Worm (Caenorhabditis elegans) whole organism, young adult: ENCODE results near the gene C41H7.9.

ENCODE experiments used
- C17E4.6 ChIP-seq: fragments of 200-800 bp; sonication (Bioruptor generic); IDR thresholded peaks from 2 replicates; pipeline ENCODE4 v1.3.6; 2022; ENCODE audit warnings: missing genetic modification reagents, missing genetic modification characterization, missing compliant biosample characterization
- F10E7.11 ChIP-seq: sonication (generic microtip); optimal IDR thresholded peaks from 2 replicates; lab custom pipeline; 2017; ENCODE audit warnings: mild to moderate bottlenecking, missing genetic modification characterization, moderate library complexity, missing compliant biosample characterization
- F22D6.2 ChIP-seq: sonication (generic microtip); optimal IDR thresholded peaks from 2 replicates; lab custom pipeline; 2016; ENCODE audit warnings: mild to moderate bottlenecking, missing genetic modification characterization, missing compliant biosample characterization
- F37B4.10 ChIP-seq: fragments of 200-800 bp; sonication (Bioruptor generic); IDR thresholded peaks from 2 replicates; pipeline ENCODE4 v1.3.6; 2022; ENCODE audit warnings: missing genetic modification characterization, missing compliant biosample characterization
- F39B2.1 ChIP-seq: fragments of 200-800 bp; sonication (Bioruptor generic); IDR thresholded peaks from 2 replicates; pipeline ENCODE4 v1.3.6; 2022; ENCODE audit warnings: missing genetic modification reagents, missing genetic modification characterization, missing compliant biosample characterization
- F57A8.1 ChIP-seq: fragments of 200-800 bp; sonication (Bioruptor generic); optimal IDR thresholded peaks from 2 replicates; lab custom pipeline; 2018; ENCODE audit warnings: mild to moderate bottlenecking, missing genetic modification characterization, moderate library complexity, missing compliant biosample characterization
- F57C9.4 ChIP-seq: sonication (generic microtip); optimal IDR thresholded peaks from 2 replicates; lab custom pipeline; 2017; ENCODE audit warnings: mild to moderate bottlenecking, missing genetic modification characterization, missing compliant biosample characterization
- K11D2.4 ChIP-seq: fragments of 200-800 bp; sonication (Bioruptor generic); IDR thresholded peaks from 2 replicates; pipeline ENCODE4 v1.3.6; 2022; ENCODE audit warnings: missing genetic modification reagents, missing genetic modification characterization, missing compliant biosample characterization
- K12H6.12 ChIP-seq: fragments of 200-800 bp; sonication (Bioruptor generic); optimal IDR thresholded peaks from 2 replicates; lab custom pipeline; 2018; ENCODE audit warnings: mild to moderate bottlenecking, missing genetic modification characterization, missing compliant biosample characterization
- aptf-2 ChIP-seq: fragments of 200-800 bp; sonication (Bioruptor generic); conservative IDR thresholded peaks from 2 replicates; pipeline ENCODE4 v1.3.6; 2022; ENCODE audit warnings: missing genetic modification reagents, missing genetic modification characterization, missing compliant biosample characterization
- bed-2 ChIP-seq: fragments of 200-800 bp; sonication (Bioruptor generic); IDR thresholded peaks from 2 replicates; pipeline ENCODE4 v1.3.6; 2022; ENCODE audit warnings: missing genetic modification reagents, missing genetic modification characterization, missing compliant biosample characterization
- cebp-1 ChIP-seq, 2 experiments: fragments of 200-800 bp in 1 of 2; sonication (Bioruptor generic) in 1 of 2; sonication (generic microtip) in 1 of 2; IDR thresholded peaks in 1 of 2; optimal IDR thresholded peaks in 1 of 2; 2 replicates each; pipeline versions ENCODE4 v1.3.6 to Lab custom; 2017 to 2022; ENCODE audit warnings: missing compliant biosample characterization in 2 of 2, missing genetic modification characterization in 2 of 2, mild to moderate bottlenecking in 1 of 2, missing genetic modification reagents in 1 of 2, moderate library complexity in 1 of 2
- cebp-2 ChIP-seq: fragments of 200-800 bp; sonication (Bioruptor generic); IDR thresholded peaks from 2 replicates; pipeline ENCODE4 v1.3.6; 2022; ENCODE audit warnings: missing genetic modification characterization, missing compliant biosample characterization
- ceh-100 ChIP-seq: fragments of 200-800 bp; sonication (Bioruptor generic); IDR thresholded peaks from 2 replicates; pipeline ENCODE4 v1.3.6; 2022; ENCODE audit warnings: missing genetic modification reagents, missing genetic modification characterization, missing compliant biosample characterization
- ceh-27 ChIP-seq: fragments of 200-800 bp; sonication (Bioruptor generic); optimal IDR thresholded peaks from 2 replicates; lab custom pipeline; 2018; ENCODE audit warnings: mild to moderate bottlenecking, missing genetic modification characterization, moderate library complexity, missing compliant biosample characterization
- ceh-40 ChIP-seq: fragments of 200-800 bp; sonication (Bioruptor generic); IDR thresholded peaks from 2 replicates; pipeline ENCODE4 v1.3.6; 2022; ENCODE audit warnings: missing genetic modification characterization, missing compliant biosample characterization
- ceh-58 ChIP-seq: fragments of 200-800 bp; sonication (Bioruptor generic); IDR thresholded peaks from 2 replicates; pipeline ENCODE4 v1.3.6; 2022; ENCODE audit warnings: missing genetic modification characterization, missing compliant biosample characterization
- die-1 ChIP-seq: sonication (generic microtip); optimal IDR thresholded peaks from 2 replicates; lab custom pipeline; 2016; ENCODE audit warnings: missing genotype, mild to moderate bottlenecking, missing genetic modification characterization, missing compliant biosample characterization
- dox-1 ChIP-seq: fragments of 200-800 bp; sonication (Bioruptor generic); IDR thresholded peaks from 2 replicates; pipeline ENCODE4 v1.3.6; 2022; ENCODE audit warnings: missing genetic modification reagents, missing genetic modification characterization, missing compliant biosample characterization
- efl-1 ChIP-seq: fragments of 150-350 bp; optimal IDR thresholded peaks from 2 replicates; lab custom pipeline; 2014; ENCODE audit warnings: missing biosample characterization, missing genetic modification reagents, missing genetic modification characterization
- egl-18 ChIP-seq: fragments of 200-800 bp; sonication (Bioruptor generic); IDR thresholded peaks from 2 replicates; pipeline ENCODE4 v1.3.6; 2022; ENCODE audit warnings: missing genetic modification reagents, missing genetic modification characterization, missing compliant biosample characterization
- egrh-3 ChIP-seq: fragments of 200-800 bp; sonication (Bioruptor generic); IDR thresholded peaks from 2 replicates; pipeline ENCODE4 v1.3.6; 2022; ENCODE audit warnings: missing genetic modification reagents, missing genetic modification characterization, missing compliant biosample characterization
- ets-4 ChIP-seq: fragments of 200-800 bp; sonication (Bioruptor generic); optimal IDR thresholded peaks from 2 replicates; lab custom pipeline; 2018; ENCODE audit warnings: mild to moderate bottlenecking, missing genetic modification characterization, missing compliant biosample characterization
- hmg-1.2 ChIP-seq: fragments of 200-800 bp; sonication (Bioruptor generic); IDR thresholded peaks from 2 replicates; pipeline ENCODE4 v1.3.6; 2022; ENCODE audit warnings: missing genetic modification reagents, missing genetic modification characterization, missing compliant biosample characterization
- hsf-1 ChIP-seq: fragments of 200-800 bp; sonication (Bioruptor generic); IDR thresholded peaks from 2 replicates; pipeline ENCODE4 v1.3.6; 2022; ENCODE audit warnings: missing genetic modification reagents, missing genetic modification characterization, missing compliant biosample characterization
- lag-1 ChIP-seq: fragments of 200-800 bp; sonication (Bioruptor generic); IDR thresholded peaks from 2 replicates; pipeline ENCODE4 v1.3.6; 2022; ENCODE audit warnings: missing genetic modification reagents, missing genetic modification characterization, missing compliant biosample characterization
- lin-35 ChIP-seq, 3 experiments: fragments of 150-350 bp in 2 of 3; sonication (generic microtip) in 1 of 3; optimal IDR thresholded peaks; 2 replicates each; lab custom pipeline; 2014 to 2018; ENCODE audit warnings: missing biosample characterization in 3 of 3, missing genetic modification characterization in 3 of 3, missing genetic modification reagents in 3 of 3
- lsl-1 ChIP-seq: fragments of 200-800 bp; sonication (Bioruptor generic); optimal IDR thresholded peaks from 2 replicates; lab custom pipeline; 2018; ENCODE audit warnings: mild to moderate bottlenecking, missing genetic modification characterization, moderate library complexity, missing compliant biosample characterization
- lsy-27 ChIP-seq: sonication (generic microtip); optimal IDR thresholded peaks from 2 replicates; lab custom pipeline; 2017; ENCODE audit warnings: missing genetic modification characterization, mild to moderate bottlenecking, missing compliant biosample characterization, antibody characterized with exemption, missing genotype, borderline replicate concordance; ENCODE audit not compliant: insufficient read depth
- madf-10 ChIP-seq: sonication (generic microtip); optimal IDR thresholded peaks from 2 replicates; lab custom pipeline; 2016; ENCODE audit warnings: mild to moderate bottlenecking, missing genetic modification characterization, missing compliant biosample characterization
- madf-8 ChIP-seq: fragments of 200-800 bp; sonication (Bioruptor generic); conservative IDR thresholded peaks from 2 replicates; pipeline ENCODE4 v1.3.6; 2022; ENCODE audit warnings: missing genetic modification reagents, missing genetic modification characterization, missing compliant biosample characterization
- mcd-1 ChIP-seq: fragments of 200-800 bp; sonication (Bioruptor generic); IDR thresholded peaks from 2 replicates; pipeline ENCODE4 v1.3.6; 2022; ENCODE audit warnings: missing genetic modification reagents, missing genetic modification characterization, missing compliant biosample characterization
- nhr-179 ChIP-seq: sonication (generic microtip); optimal IDR thresholded peaks from 2 replicates; lab custom pipeline; 2016; ENCODE audit warnings: mild to moderate bottlenecking, missing genetic modification characterization, missing compliant biosample characterization
- nhr-80 ChIP-seq: sonication (generic microtip); optimal IDR thresholded peaks from 2 replicates; lab custom pipeline; 2016; ENCODE audit warnings: missing genetic modification characterization, missing compliant biosample characterization
- nhr-90 ChIP-seq: sonication (generic microtip); optimal IDR thresholded peaks from 2 replicates; lab custom pipeline; 2016; ENCODE audit warnings: missing genotype, mild to moderate bottlenecking, missing genetic modification characterization, missing compliant biosample characterization
- pha-4 ChIP-seq: fragments of 150-350 bp; sonication (generic microtip); optimal IDR thresholded peaks from 2 replicates; lab custom pipeline; 2014; ENCODE audit warnings: missing biosample characterization, missing genetic modification reagents, missing genetic modification characterization
- rcor-1 ChIP-seq: fragments of 200-800 bp; sonication (Bioruptor generic); IDR thresholded peaks from 2 replicates; pipeline ENCODE4 v1.3.6; 2022; ENCODE audit warnings: missing genetic modification reagents, missing genetic modification characterization, missing compliant biosample characterization
- rpc-1 ChIP-seq, 2 experiments: fragments of 150-350 bp in 1 of 2; sonication (generic microtip) in 1 of 2; optimal IDR thresholded peaks; 2 replicates each; lab custom pipeline; 2014 to 2018; ENCODE audit warnings: missing biosample characterization in 1 of 2, missing genetic modification characterization in 1 of 2, missing genetic modification reagents in 1 of 2, missing genotype in 1 of 2
- sdz-38 ChIP-seq: sonication (generic microtip); optimal IDR thresholded peaks from 2 replicates; lab custom pipeline; 2016; ENCODE audit warnings: missing genotype, missing genetic modification characterization, missing compliant biosample characterization
- sea-2 ChIP-seq: fragments of 200-800 bp; sonication (Bioruptor generic); IDR thresholded peaks from 2 replicates; pipeline ENCODE4 v1.3.6; 2022; ENCODE audit warnings: missing genetic modification characterization, missing compliant biosample characterization
- snpc-3.4 ChIP-seq: sonication (generic microtip); optimal IDR thresholded peaks from 2 replicates; lab custom pipeline; 2017; ENCODE audit warnings: missing genetic modification characterization, mild to moderate bottlenecking, missing compliant biosample characterization, antibody characterized with exemption, moderate library complexity, missing genotype, missing genetic modification reagents
- tbp1 ChIP-seq: fragments of 200-800 bp; sonication (Bioruptor generic); optimal IDR thresholded peaks from 2 replicates; lab custom pipeline; 2018; ENCODE audit warnings: mild to moderate bottlenecking, missing genetic modification characterization, missing compliant biosample characterization
- tbx-9 ChIP-seq: sonication (generic microtip); optimal IDR thresholded peaks from 2 replicates; lab custom pipeline; 2016; ENCODE audit warnings: borderline replicate concordance, missing genetic modification characterization, inconsistent platforms, missing compliant biosample characterization
- zfh-2 ChIP-seq: fragments of 200-800 bp; sonication (Bioruptor generic); conservative IDR thresholded peaks from 2 replicates; pipeline ENCODE4 v1.3.6; 2022; ENCODE audit warnings: missing genetic modification reagents, missing genetic modification characterization, missing compliant biosample characterization
- zim-3 ChIP-seq: sonication (generic microtip); optimal IDR thresholded peaks from 2 replicates; lab custom pipeline; 2017; ENCODE audit warnings: mild to moderate bottlenecking, missing genetic modification characterization, moderate library complexity, missing compliant biosample characterization
- ztf-18 ChIP-seq: sonication (generic microtip); optimal IDR thresholded peaks from 2 replicates; lab custom pipeline; 2016; ENCODE audit warnings: missing genotype, mild to moderate bottlenecking, missing genetic modification characterization, missing compliant biosample characterization
- ztf-6 ChIP-seq: fragments of 200-800 bp; sonication (Bioruptor generic); IDR thresholded peaks from 2 replicates; pipeline ENCODE4 v1.3.6; 2022; ENCODE audit warnings: missing genetic modification reagents, missing genetic modification characterization, missing compliant biosample characterization

Gene C41H7.9

DNA sequence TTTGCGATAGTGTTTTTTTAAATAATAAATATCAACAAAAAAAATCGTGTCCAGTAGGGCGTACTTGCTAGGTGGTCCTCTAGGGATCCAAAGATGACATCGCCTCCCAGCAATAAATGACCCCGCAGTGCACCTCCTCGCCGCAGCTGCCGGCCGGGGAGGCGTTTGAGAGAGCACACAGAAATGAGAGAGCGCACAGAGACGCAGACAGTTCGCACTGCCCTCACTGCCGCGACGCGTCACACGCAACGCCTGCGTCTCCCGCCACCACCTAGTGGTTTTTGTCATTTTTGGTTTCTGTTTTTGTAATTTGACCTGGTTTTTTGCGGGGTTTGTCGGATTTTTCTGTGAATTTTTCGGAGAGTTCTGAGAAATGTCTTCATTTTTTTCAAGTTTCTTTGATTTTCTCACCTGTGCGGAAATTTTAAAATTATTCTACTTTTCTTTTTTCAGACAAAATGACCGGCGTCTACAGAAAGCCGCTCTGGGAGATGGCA lies 24.1 kb downstream of the C41H7.9 start, which contains the start of gene lido-7:
Gene lido-7, plus strand, starts transcription at position 447 of the 497 bp plus-strand sequence.
- TF ChIP-seq nhr-80 (tag; lab: Kevin White, UChicago) (peak; percentile 58), tbx-9 (tag; lab: Kevin White, UChicago) (no peak), lsy-27 (tag; lab: Kevin White, UChicago) (no peak), egrh-3 (GFP tag; lab: Robert Waterston, UW) (peak; percentile 83; the same call in 1 of the 2 replicates), F22D6.2 (no peak), die-1 (tag; lab: Kevin White, UChicago) (no peak), ceh-40 (GFP tag; lab: Robert Waterston, UW) (no peak), F57C9.4 (tag; lab: Kevin White, UChicago) (no peak), ztf-6 (GFP tag; lab: Robert Waterston, UW) (no peak), mcd-1 (peak; percentile 61), tbp1 (GFP tag; lab: Kevin White, UChicago) (no peak), K12H6.12 (peak; percentile 29), rpc-1 (optimal IDR thresholded peaks at IDR 0.05; lab: Kevin White, UChicago) (no peak), rpc-1 (tag; optimal IDR thresholded peaks at IDR 0.05; lab: Kevin White, UChicago) (no peak), nhr-179 (no peak), ceh-100 (GFP tag; lab: Robert Waterston, UW) (peak; percentile 74), lin-35 (GFP tag; optimal IDR thresholded peaks at IDR 0.05; lab: Kevin White, UChicago) (no peak), dox-1 (GFP tag; lab: Robert Waterston, UW) (peak; percentile 36; the same call in 1 of the 2 replicates), ceh-27 (GFP tag; lab: Kevin White, UChicago) (peak; percentile 63), F57A8.1 (GFP tag; lab: Kevin White, UChicago) (no peak), hsf-1 (GFP tag; lab: Robert Waterston, UW) (no peak), madf-10 (tag; lab: Kevin White, UChicago) (peak; percentile 11), ztf-18 (tag; lab: Kevin White, UChicago) (no peak), F10E7.11 (tag; lab: Kevin White, UChicago) (no peak), rcor-1 (GFP tag; lab: Robert Waterston, UW) (0 out of 2 replicates have a peak, but pooled peaks have one; percentile 17), cebp-2 (no peak), lag-1 (GFP tag; lab: Robert Waterston, UW) (no peak), ceh-58 (GFP tag; lab: Robert Waterston, UW) (no peak), hmg-1.2 (GFP tag; lab: Robert Waterston, UW) (peak; percentile 94), sea-2 (no peak), F37B4.10 (GFP tag; lab: Robert Waterston, UW) (no peak), cebp-1 (GFP tag; IDR thresholded peaks at IDR 0.05; lab: Robert Waterston, UW) (peak; percentile 27; the same call in 1 of the 2 replicates), cebp-1 (tag; optimal IDR thresholded peaks at IDR 0.05; lab: Kevin White, UChicago) (peak; percentile 51), ets-4 (GFP tag; lab: Kevin White, UChicago) (no peak), zfh-2 (GFP tag; lab: Robert Waterston, UW) (peak; percentile 89), sdz-38 (no peak), madf-8 (GFP tag; lab: Robert Waterston, UW) (0 out of 2 replicates have a peak, but pooled peaks have one; percentile 20), K11D2.4 (GFP tag; lab: Robert Waterston, UW) (0 out of 2 replicates have a peak, but pooled peaks have one; percentile 26), lsl-1 (GFP tag; lab: Kevin White, UChicago) (no peak), F39B2.1 (no peak), nhr-90 (no peak), zim-3 (no peak), snpc-3.4 (no peak), pha-4 (no peak), efl-1 (GFP tag; lab: Kevin White, UChicago) (peak; percentile 16), aptf-2 (GFP tag; lab: Robert Waterston, UW) (no peak), egl-18 (GFP tag; lab: Robert Waterston, UW) (0 out of 2 replicates have a peak, but pooled peaks have one; percentile 55), C17E4.6 (no peak), bed-2 (GFP tag; lab: Robert Waterston, UW) (no peak)
